Fruit fly (Drosophila melanogaster) whole organism, embryonic: ENCODE measurements around the gene krz.
A peak's percentile ranks its signal among the peaks of the same experiment; 100 is the strongest.

Source experiments
- Adf1 ChIP-seq: fragments of 200-800 bp; sonication (Bioruptor generic); IDR thresholded peaks from 2 replicates; pipeline ENCODE4 v1.3.6; 2022; ENCODE audit warnings: missing biosample characterization, missing genetic modification characterization
- Blimp-1 ChIP-seq: fragments of 200-800 bp; sonication (Bioruptor generic); optimal IDR thresholded peaks from 3 replicates; lab custom pipeline; 2018; ENCODE audit warnings: missing biosample characterization, missing genetic modification characterization, mild to moderate bottlenecking, moderate library complexity, missing genetic modification reagents
- CG13287 ChIP-seq: fragments of 200-800 bp; sonication (Bioruptor generic); IDR thresholded peaks from 2 replicates; pipeline ENCODE4 v1.3.6; 2022; ENCODE audit warnings: missing biosample characterization, missing genetic modification characterization; ENCODE audit not compliant: partially characterized antibody
- CG14014 ChIP-seq: fragments of 200-800 bp; sonication (Bioruptor generic); IDR thresholded peaks from 2 replicates; pipeline ENCODE4 v1.3.6; 2022; ENCODE audit warnings: missing biosample characterization, missing genetic modification characterization
- CG14441 ChIP-seq: fragments of 200-800 bp; sonication (Bioruptor generic); IDR thresholded peaks from 2 replicates; pipeline ENCODE4 v1.3.6; 2022; ENCODE audit warnings: missing biosample characterization, missing genetic modification characterization
- CG14710 ChIP-seq: fragments of 200-800 bp; sonication (Bioruptor generic); optimal IDR thresholded peaks from 3 replicates; lab custom pipeline; 2019; ENCODE audit warnings: missing biosample characterization, mild to moderate bottlenecking, missing genetic modification characterization, moderate library complexity
- CG30403 ChIP-seq: fragments of 200-800 bp; sonication (Bioruptor generic); optimal IDR thresholded peaks from 3 replicates; lab custom pipeline; 2016; ENCODE audit warnings: missing biosample characterization, missing genetic modification characterization
- CG32532 ChIP-seq: fragments of 200-800 bp; sonication (Bioruptor generic); IDR thresholded peaks from 2 replicates; pipeline ENCODE4 v1.3.6; 2022; ENCODE audit warnings: missing biosample characterization, missing genetic modification characterization
- CG33557 ChIP-seq: fragments of 200-800 bp; sonication (Bioruptor generic); optimal IDR thresholded peaks from 2 replicates; lab custom pipeline; 2019; ENCODE audit warnings: missing biosample characterization, mild to moderate bottlenecking, missing genetic modification characterization, moderate library complexity
- CG34376 ChIP-seq: fragments of 200-800 bp; sonication (Bioruptor generic); optimal IDR thresholded peaks from 2 replicates; lab custom pipeline; 2018; ENCODE audit warnings: missing biosample characterization, mild to moderate bottlenecking, missing genetic modification characterization
- CG6654 ChIP-seq: fragments of 200-800 bp; sonication (Bioruptor generic); optimal IDR thresholded peaks from 2 replicates; lab custom pipeline; 2017; ENCODE audit warnings: missing biosample characterization, mild to moderate bottlenecking, missing genetic modification characterization
- CG6791 ChIP-seq: fragments of 200-800 bp; sonication (Bioruptor generic); IDR thresholded peaks from 3 replicates; pipeline ENCODE4 v1.3.6; 2022; ENCODE audit warnings: missing biosample characterization, missing genetic modification characterization; ENCODE audit not compliant: partially characterized antibody
- CG7556 ChIP-seq: fragments of 200-800 bp; sonication (Bioruptor generic); optimal IDR thresholded peaks from 2 replicates; lab custom pipeline; 2017; ENCODE audit warnings: missing biosample characterization, mild to moderate bottlenecking, missing genetic modification characterization
- CG7839 ChIP-seq: fragments of 200-800 bp; sonication (Bioruptor generic); optimal IDR thresholded peaks from 3 replicates; lab custom pipeline; 2018; ENCODE audit warnings: missing biosample characterization, mild to moderate bottlenecking, missing genetic modification characterization, moderate library complexity
- CG8388 ChIP-seq: fragments of 200-800 bp; sonication (Bioruptor generic); optimal IDR thresholded peaks from 2 replicates; lab custom pipeline; 2019; ENCODE audit warnings: missing biosample characterization, mild to moderate bottlenecking, missing genetic modification characterization, moderate library complexity
- Chrac-16 ChIP-seq: fragments of 200-800 bp; sonication (Bioruptor generic); optimal IDR thresholded peaks from 3 replicates; lab custom pipeline; 2016; ENCODE audit warnings: missing biosample characterization, missing genetic modification characterization
- D19B ChIP-seq: fragments of 200-800 bp; sonication (Bioruptor generic); optimal IDR thresholded peaks from 2 replicates; lab custom pipeline; 2017; ENCODE audit warnings: missing biosample characterization, mild to moderate bottlenecking, missing genetic modification characterization
- Deaf1 ChIP-seq: fragments of 200-800 bp; optimal IDR thresholded peaks from 3 replicates; lab custom pipeline; 2019; ENCODE audit warnings: missing biosample characterization, mild to moderate bottlenecking, missing genetic modification characterization, moderate library complexity
- Dfd ChIP-seq, 2 experiments: fragments of >200 bp; optimal IDR thresholded peaks; 2 replicates each; lab custom pipeline; 2017; ENCODE audit warnings: missing biosample characterization in 2 of 2, missing genetic modification characterization in 2 of 2
- Mad ChIP-seq: fragments of 200-800 bp; sonication (Bioruptor generic); optimal IDR thresholded peaks from 2 replicates; lab custom pipeline; 2016; ENCODE audit warnings: missing biosample characterization, missing genetic modification characterization
- Meics ChIP-seq: fragments of 200-800 bp; sonication (Bioruptor generic); optimal IDR thresholded peaks from 2 replicates; lab custom pipeline; 2017; ENCODE audit warnings: missing biosample characterization, mild to moderate bottlenecking, missing genetic modification characterization
- Nf-YB ChIP-seq: fragments of 200-800 bp; sonication (Bioruptor generic); optimal IDR thresholded peaks from 3 replicates; lab custom pipeline; 2019; ENCODE audit warnings: missing biosample characterization, mild to moderate bottlenecking, missing genetic modification characterization, moderate library complexity
- Oli ChIP-seq: fragments of 200-800 bp; sonication (Bioruptor generic); optimal IDR thresholded peaks from 2 replicates; lab custom pipeline; 2018; ENCODE audit warnings: missing biosample characterization, mild to moderate bottlenecking, missing genetic modification characterization, moderate library complexity
- Side ChIP-seq: fragments of 200-800 bp; sonication (Bioruptor generic); optimal IDR thresholded peaks from 2 replicates; lab custom pipeline; 2016; ENCODE audit warnings: missing biosample characterization, missing genetic modification characterization
- Sry-β ChIP-seq: fragments of 200-800 bp; sonication (Bioruptor generic); optimal IDR thresholded peaks from 2 replicates; lab custom pipeline; 2018; ENCODE audit warnings: missing biosample characterization, mild to moderate bottlenecking, missing genetic modification characterization, moderate library complexity
- Ssrp ChIP-seq: fragments of 200-800 bp; sonication (Bioruptor generic); optimal IDR thresholded peaks from 2 replicates; lab custom pipeline; 2018; ENCODE audit warnings: missing biosample characterization, mild to moderate bottlenecking, missing genetic modification characterization, moderate library complexity
- Taf1 ChIP-seq: fragments of 200-800 bp; sonication (Bioruptor generic); IDR thresholded peaks from 2 replicates; pipeline ENCODE4 v1.3.6; 2022; ENCODE audit warnings: missing biosample characterization, missing genetic modification characterization
- Trl ChIP-seq, 3 experiments: fragments of >200 bp in 2 of 3; fragments of 200-800 bp in 1 of 3; sonication (Bioruptor generic) in 1 of 3; optimal IDR thresholded peaks; 2 replicates in 1 of 3; 3 replicates in 2 of 3; lab custom pipeline; 2016 to 2017; ENCODE audit warnings: missing biosample characterization in 1 of 3, missing genetic modification characterization in 1 of 3
- Usf ChIP-seq: fragments of 200-800 bp; sonication (Bioruptor generic); optimal IDR thresholded peaks from 2 replicates; lab custom pipeline; 2017; ENCODE audit warnings: missing genotype, missing biosample characterization, missing genetic modification characterization
- ara ChIP-seq: fragments of 200-800 bp; sonication (Bioruptor generic); IDR thresholded peaks from 2 replicates; pipeline ENCODE4 v1.3.6; 2022; ENCODE audit warnings: missing biosample characterization, missing genetic modification characterization
- cato ChIP-seq: fragments of 200-800 bp; sonication (Bioruptor generic); optimal IDR thresholded peaks from 2 replicates; lab custom pipeline; 2016; ENCODE audit warnings: missing biosample characterization, missing genetic modification characterization, borderline replicate concordance
- cg ChIP-seq: fragments of 200-800 bp; sonication (Bioruptor generic); optimal IDR thresholded peaks from 3 replicates; lab custom pipeline; 2019; ENCODE audit warnings: missing biosample characterization, mild to moderate bottlenecking, missing genetic modification characterization, moderate library complexity
- chm ChIP-seq: fragments of 200-800 bp; sonication (Bioruptor generic); IDR thresholded peaks from 2 replicates; pipeline ENCODE4 v1.3.6; 2022; ENCODE audit warnings: missing biosample characterization, missing genetic modification characterization
- dmrt99B ChIP-seq: fragments of 200-800 bp; sonication (Bioruptor generic); optimal IDR thresholded peaks from 2 replicates; lab custom pipeline; 2018; ENCODE audit warnings: missing biosample characterization, mild to moderate bottlenecking, missing genetic modification characterization, moderate library complexity
- dpn ChIP-seq, 2 experiments: fragments of 200-800 bp; sonication (Bioruptor generic); optimal IDR thresholded peaks; 3 replicates each; lab custom pipeline; 2016; ENCODE audit warnings: missing biosample characterization in 2 of 2, missing genetic modification characterization in 2 of 2
- fd3F ChIP-seq: fragments of 200-800 bp; sonication (Bioruptor generic); optimal IDR thresholded peaks from 2 replicates; lab custom pipeline; 2018; ENCODE audit warnings: missing biosample characterization, mild to moderate bottlenecking, missing genetic modification characterization, moderate library complexity
- grau ChIP-seq: fragments of 200-800 bp; optimal IDR thresholded peaks from 3 replicates; lab custom pipeline; 2019; ENCODE audit warnings: missing biosample characterization, mild to moderate bottlenecking, missing genetic modification characterization, moderate library complexity
- gsb-n ChIP-seq: fragments of 200-800 bp; sonication (Bioruptor generic); optimal IDR thresholded peaks from 3 replicates; lab custom pipeline; 2018; ENCODE audit warnings: missing biosample characterization, mild to moderate bottlenecking, missing genetic modification characterization
- klu ChIP-seq: fragments of 200-800 bp; sonication (Bioruptor generic); IDR thresholded peaks from 2 replicates; pipeline ENCODE4 v1.3.6; 2022; ENCODE audit warnings: missing biosample characterization, missing genetic modification characterization
- lab ChIP-seq: fragments of 200-800 bp; sonication (Bioruptor generic); optimal IDR thresholded peaks from 3 replicates; lab custom pipeline; 2017; ENCODE audit warnings: missing biosample characterization, missing genetic modification characterization, mild to moderate bottlenecking, moderate library complexity, missing genetic modification reagents
- p53 ChIP-seq: fragments of 200-800 bp; sonication (Bioruptor generic); optimal IDR thresholded peaks from 2 replicates; lab custom pipeline; 2016; ENCODE audit warnings: missing biosample characterization, missing genetic modification characterization
- pros ChIP-seq: fragments of 200-800 bp; sonication (Bioruptor generic); optimal IDR thresholded peaks from 3 replicates; lab custom pipeline; 2019; ENCODE audit warnings: missing biosample characterization, mild to moderate bottlenecking, missing genetic modification characterization, moderate library complexity
- ro ChIP-seq: fragments of 200-800 bp; sonication (Bioruptor generic); IDR thresholded peaks from 2 replicates; pipeline ENCODE4 v1.3.6; 2022; ENCODE audit warnings: missing biosample characterization, missing genetic modification characterization
- sisA ChIP-seq: fragments of 200-800 bp; sonication (Bioruptor generic); IDR thresholded peaks from 2 replicates; pipeline ENCODE4 v1.3.6; 2022; ENCODE audit warnings: missing biosample characterization, missing genetic modification characterization
- sr ChIP-seq: fragments of 200-800 bp; sonication (Bioruptor generic); IDR thresholded peaks from 3 replicates; pipeline ENCODE4 v1.3.6; 2022; ENCODE audit warnings: missing biosample characterization, missing genetic modification characterization
- tap ChIP-seq: fragments of 200-800 bp; optimal IDR thresholded peaks from 3 replicates; lab custom pipeline; 2019; ENCODE audit warnings: missing biosample characterization, mild to moderate bottlenecking, missing genetic modification characterization, moderate library complexity
- ttk ChIP-seq: fragments of 200-800 bp; sonication (Bioruptor generic); IDR thresholded peaks from 2 replicates; pipeline ENCODE4 v2.1.2; 2022; ENCODE audit warnings: missing biosample characterization, missing genetic modification characterization
- tx ChIP-seq: fragments of 200-800 bp; sonication (Bioruptor generic); optimal IDR thresholded peaks from 2 replicates; lab custom pipeline; 2016; ENCODE audit warnings: missing biosample characterization, missing genetic modification characterization
- usp ChIP-seq: fragments of >200 bp; optimal IDR thresholded peaks from 2 replicates; lab custom pipeline; 2017; ENCODE audit warnings: missing biosample characterization, missing genetic modification characterization
- vvl ChIP-seq: fragments of 200-800 bp; sonication (Bioruptor generic); IDR thresholded peaks from 2 replicates; pipeline ENCODE4 v1.3.6; 2022; ENCODE audit warnings: missing biosample characterization, missing genetic modification characterization
- yki ChIP-seq: fragments of >200 bp; optimal IDR thresholded peaks from 3 replicates; lab custom pipeline; 2018

The krz gene

DNA sequence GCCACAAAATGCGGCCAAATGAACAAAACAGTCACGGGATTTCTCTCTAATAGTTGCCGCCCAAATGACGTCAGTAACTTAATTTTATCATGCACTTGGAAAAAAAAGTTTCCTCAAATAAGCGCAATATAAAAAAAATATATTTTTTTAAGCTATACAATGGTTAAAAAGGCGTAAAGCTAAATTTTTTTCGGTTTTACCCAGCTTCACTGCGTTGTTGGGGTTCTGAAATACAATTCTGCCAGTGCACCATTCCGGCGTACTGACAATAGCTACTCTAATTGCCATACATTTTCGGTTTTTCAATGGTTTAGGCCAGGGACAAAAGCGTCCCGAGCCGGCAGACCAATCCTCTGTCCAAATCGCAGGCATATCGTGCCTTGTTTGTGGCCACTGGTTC lies 18.9 kb downstream of the krz start (continued):
- TF ChIP-seq Nf-YB (GFP tag; lab: Kevin White, UChicago), result no peak
- TF ChIP-seq grau (tag; lab: Kevin White, UChicago), result no peak
- no peak for TF ChIP-seq Meics
- TF ChIP-seq gsb-n (tag; lab: Kevin White, UChicago), result peak; percentile 14
- TF ChIP-seq Trl (optimal IDR thresholded peaks at IDR 0.05; lab: Kevin White, UChicago), result no peak
- TF ChIP-seq Trl (GFP tag; optimal IDR thresholded peaks at IDR 0.05; lab: Kevin White, UChicago), result no peak
- TF ChIP-seq sisA, result peak; percentile 49; the same call in 1 of the 2 replicates
- TF ChIP-seq CG32532, result 0 out of 2 replicates have a peak, but pooled peaks have one; percentile 37
- peak; percentile 46 for TF ChIP-seq dmrt99B (tag; lab: Kevin White, UChicago)
- no peak for TF ChIP-seq cato
- no peak for TF ChIP-seq ttk (GFP tag; lab: Robert Waterston, UW)
- no peak for TF ChIP-seq CG8388
- no peak for TF ChIP-seq tx
- TF ChIP-seq CG34376, result no peak
- TF ChIP-seq CG7839 (tag; lab: Kevin White, UChicago), result peak; percentile 27
- TF ChIP-seq Deaf1 (tag; lab: Kevin White, UChicago), result no peak
- no peak for TF ChIP-seq Sry-β (GFP tag; lab: Kevin White, UChicago)
- TF ChIP-seq pros (GFP tag; lab: Kevin White, UChicago), result no peak
- no peak for TF ChIP-seq CG14710 (tag; lab: Kevin White, UChicago)
- peak; percentile 11 for TF ChIP-seq Blimp-1 (GFP tag; lab: Kevin White, UChicago)
- TF ChIP-seq tap (tag; lab: Kevin White, UChicago), result no peak
- no peak for TF ChIP-seq CG6654 (GFP tag; lab: Kevin White, UChicago)
- no peak for TF ChIP-seq CG7556
- TF ChIP-seq CG13287 (GFP tag; lab: Robert Waterston, UW), result no peak
- TF ChIP-seq Taf1 (GFP tag; lab: Robert Waterston, UW), result no peak
- TF ChIP-seq Dfd (GFP tag; optimal IDR thresholded peaks at IDR 0.05; lab: Kevin White, UChicago), result no peak
- TF ChIP-seq p53 (GFP tag; lab: Kevin White, UChicago), result no peak
- TF ChIP-seq ara (GFP tag; lab: Robert Waterston, UW), result peak; percentile 43; the same call in 1 of the 2 replicates
- 0 out of 2 replicates have a peak, but pooled peaks have one; percentile 17 for TF ChIP-seq CG14014 (GFP tag; lab: Robert Waterston, UW)
- TF ChIP-seq fd3F (GFP tag; lab: Kevin White, UChicago), result no peak
- TF ChIP-seq Adf1 (GFP tag; lab: Robert Waterston, UW), result no peak
- TF ChIP-seq vvl (GFP tag; lab: Robert Waterston, UW), result 0 out of 2 replicates have a peak, but pooled peaks have one; percentile 24
- TF ChIP-seq sr (GFP tag; lab: Robert Waterston, UW), result no peak
- no peak for TF ChIP-seq Usf (GFP tag; lab: Kevin White, UChicago)
- no peak for TF ChIP-seq cg (GFP tag; lab: Kevin White, UChicago)
- TF ChIP-seq chm (GFP tag; lab: Robert Waterston, UW), result no peak
- peak; percentile 14 for TF ChIP-seq Oli (tag; lab: Kevin White, UChicago)
- peak; percentile 2 for TF ChIP-seq Mad
- TF ChIP-seq lab (GFP tag; lab: Kevin White, UChicago), result peak; percentile 20
- TF ChIP-seq D19B (GFP tag; lab: Kevin White, UChicago), result no peak
- no peak for TF ChIP-seq klu
- peak; percentile 39; the same call in 1 of the 2 replicates for TF ChIP-seq CG14441 (GFP tag; lab: Robert Waterston, UW)
- no peak for TF ChIP-seq CG6791 (GFP tag; lab: Robert Waterston, UW)
- TF ChIP-seq ro, result no peak
- TF ChIP-seq CG30403 (GFP tag; lab: Kevin White, UChicago), result peak; percentile 38
- no peak for TF ChIP-seq Side (GFP tag; lab: Kevin White, UChicago)
- TF ChIP-seq Ssrp (tag; lab: Kevin White, UChicago), result peak; percentile 19
- no peak for TF ChIP-seq CG33557
- no peak for TF ChIP-seq yki (lab: Kevin White, UChicago)
- peak in 1 of 2 experiments; percentile 15 for TF ChIP-seq dpn (GFP tag; optimal IDR thresholded peaks at IDR 0.05; lab: Kevin White, UChicago)
- TF ChIP-seq usp (GFP tag; lab: Kevin White, UChicago), result no peak
- no peak for TF ChIP-seq Chrac-16
